Worm (Caenorhabditis elegans) whole organism, L4 larva: ENCODE data around the gene srbc-78.
A peak's percentile ranks its signal among the peaks of the same experiment; 100 is the strongest.

Source experiments
- F44E2.7 ChIP-seq: fragments of 200-800 bp; sonication (Bioruptor generic); IDR thresholded peaks from 2 replicates; pipeline ENCODE4 v2.1.2; 2022; ENCODE audit warnings: missing genetic modification characterization, missing compliant biosample characterization
- F49E8.2 ChIP-seq: sonication (generic microtip); optimal IDR thresholded peaks from 2 replicates; lab custom pipeline; 2016; ENCODE audit warnings: missing compliant biosample characterization, mild to moderate bottlenecking, missing genetic modification characterization, borderline replicate concordance
- T20F7.1 ChIP-seq: fragments of 200-800 bp; sonication (Bioruptor generic); optimal IDR thresholded peaks from 2 replicates; lab custom pipeline; 2018; ENCODE audit warnings: mild to moderate bottlenecking, missing genetic modification characterization, missing compliant biosample characterization
- Y105C5A.15 ChIP-seq: fragments of 200-800 bp; sonication (Bioruptor generic); IDR thresholded peaks from 2 replicates; pipeline ENCODE4 v1.3.6; 2022; ENCODE audit warnings: missing genetic modification characterization, missing compliant biosample characterization
- ZK337.2 ChIP-seq: fragments of 200-800 bp; sonication (Bioruptor generic); IDR thresholded peaks from 2 replicates; pipeline ENCODE4 v1.3.6; 2022; ENCODE audit warnings: missing genetic modification reagents, missing genetic modification characterization, missing compliant biosample characterization
- aha-1 ChIP-seq: fragments of 150-350 bp; peaks from one replicate; lab custom pipeline; 2014; ENCODE audit warnings: missing biosample characterization, missing genetic modification characterization
- ceh-20 ChIP-seq: fragments of 200-800 bp; sonication (Bioruptor generic); IDR thresholded peaks from 2 replicates; pipeline ENCODE4 v1.3.6; 2022; ENCODE audit warnings: missing genetic modification reagents, missing genetic modification characterization, missing compliant biosample characterization
- ceh-28 ChIP-seq: fragments of 150-350 bp; optimal IDR thresholded peaks from 2 replicates; lab custom pipeline; 2014; ENCODE audit warnings: missing biosample characterization, missing genetic modification reagents, missing genetic modification characterization
- ces-1 ChIP-seq: fragments of 150-350 bp; sonication (generic microtip); optimal IDR thresholded peaks from 4 replicates; lab custom pipeline; 2014; ENCODE audit warnings: missing biosample characterization, missing genetic modification reagents, missing genetic modification characterization
- ctbp-1 ChIP-seq: fragments of 200-800 bp; sonication (Bioruptor generic); IDR thresholded peaks from 2 replicates; pipeline ENCODE4 v1.3.6; 2022; ENCODE audit warnings: missing genetic modification reagents, missing genetic modification characterization, missing compliant biosample characterization
- daf-19 ChIP-seq: fragments of 200-800 bp; sonication (Bioruptor generic); conservative IDR thresholded peaks from 2 replicates; pipeline ENCODE4 v1.3.6; 2022; ENCODE audit warnings: missing genetic modification characterization, missing compliant biosample characterization
- dmd-6 ChIP-seq: fragments of 200-800 bp; sonication (Bioruptor generic); IDR thresholded peaks from 2 replicates; pipeline ENCODE4 v1.3.6; 2022; ENCODE audit warnings: missing genetic modification reagents, missing genetic modification characterization, missing compliant biosample characterization
- dmd-9 ChIP-seq: fragments of 200-800 bp; sonication (Bioruptor generic); IDR thresholded peaks from 2 replicates; pipeline ENCODE4 v1.3.6; 2022; ENCODE audit warnings: missing genetic modification reagents, missing genetic modification characterization, missing compliant biosample characterization
- dve-1 ChIP-seq: sonication (generic microtip); optimal IDR thresholded peaks from 2 replicates; lab custom pipeline; 2017; ENCODE audit warnings: antibody characterized with exemption, mild to moderate bottlenecking, missing genetic modification characterization, missing compliant biosample characterization; ENCODE audit not compliant: insufficient read depth
- egl-43 ChIP-seq: fragments of 200-800 bp; sonication (Bioruptor generic); IDR thresholded peaks from 2 replicates; pipeline ENCODE4 v1.3.6; 2022; ENCODE audit warnings: missing genetic modification reagents, missing genetic modification characterization, missing compliant biosample characterization
- fos-1 ChIP-seq: fragments of 150-350 bp; optimal IDR thresholded peaks from 2 replicates; lab custom pipeline; 2014; ENCODE audit warnings: missing biosample characterization, missing genetic modification characterization
- gei-8 ChIP-seq: fragments of 200-800 bp; sonication (Bioruptor generic); optimal IDR thresholded peaks from 2 replicates; lab custom pipeline; 2018; ENCODE audit warnings: mild to moderate bottlenecking, missing genetic modification characterization, missing compliant biosample characterization
- hlh-11 ChIP-seq: fragments of 200-800 bp; sonication (Bioruptor generic); optimal IDR thresholded peaks from 2 replicates; lab custom pipeline; 2018; ENCODE audit warnings: mild to moderate bottlenecking, missing genetic modification characterization, missing compliant biosample characterization
- hlh-30 ChIP-seq: sonication (generic microtip); optimal IDR thresholded peaks from 2 replicates; lab custom pipeline; 2017; ENCODE audit warnings: antibody characterized with exemption, mild to moderate bottlenecking, missing genetic modification characterization, missing compliant biosample characterization; ENCODE audit not compliant: insufficient read depth
- hmg-1.1 ChIP-seq: fragments of 200-800 bp; sonication (Bioruptor generic); IDR thresholded peaks from 2 replicates; pipeline ENCODE4 v1.3.6; 2022; ENCODE audit warnings: missing genetic modification reagents, missing genetic modification characterization, missing compliant biosample characterization
- lin-15B ChIP-seq: fragments of 150-350 bp; sonication (generic microtip); optimal IDR thresholded peaks from 3 replicates; lab custom pipeline; 2014; ENCODE audit warnings: missing biosample characterization, missing genetic modification characterization
- lin-29 ChIP-seq: fragments of 200-800 bp; sonication (Bioruptor generic); IDR thresholded peaks from 2 replicates; pipeline ENCODE4 v1.3.6; 2022; ENCODE audit warnings: missing genetic modification reagents, missing genetic modification characterization, missing compliant biosample characterization
- madf-5 ChIP-seq, 2 experiments: fragments of 200-800 bp; sonication (Bioruptor generic); IDR thresholded peaks; 2 replicates each; pipeline ENCODE4 v1.3.6; 2022; ENCODE audit warnings: missing compliant biosample characterization in 2 of 2, missing genetic modification characterization in 2 of 2
- nhr-111 ChIP-seq: fragments of 200-800 bp; sonication (Bioruptor generic); optimal IDR thresholded peaks from 2 replicates; lab custom pipeline; 2018; ENCODE audit warnings: mild to moderate bottlenecking, missing genetic modification characterization, missing compliant biosample characterization
- nhr-48 ChIP-seq: sonication (generic microtip); optimal IDR thresholded peaks from 2 replicates; lab custom pipeline; 2016; ENCODE audit warnings: mild to moderate bottlenecking, missing genetic modification characterization, missing compliant biosample characterization
- nhr-76 ChIP-seq: fragments of 150-350 bp; optimal IDR thresholded peaks from 2 replicates; lab custom pipeline; 2014; ENCODE audit warnings: missing biosample characterization, missing genetic modification characterization
- pha-4 ChIP-seq, 2 experiments: fragments of 150-350 bp in 1 of 2; fragments of 200-800 bp in 1 of 2; sonication (Bioruptor generic) in 1 of 2; IDR thresholded peaks in 1 of 2; optimal IDR thresholded peaks in 1 of 2; 2 replicates each; pipeline versions ENCODE4 v1.3.6 to Lab custom; 2014 to 2022; ENCODE audit warnings: missing genetic modification characterization in 2 of 2, missing genetic modification reagents in 2 of 2, missing biosample characterization in 1 of 2, missing compliant biosample characterization in 1 of 2
- pqm-1 ChIP-seq: sonication (generic microtip); optimal IDR thresholded peaks from 2 replicates; lab custom pipeline; 2017; ENCODE audit warnings: missing biosample characterization, missing genetic modification characterization
- skn-1 ChIP-seq: fragments of 150-350 bp; optimal IDR thresholded peaks from 2 replicates; lab custom pipeline; 2014; ENCODE audit warnings: missing biosample characterization, missing genetic modification characterization
- snpc-4 ChIP-seq: fragments of 150-350 bp; optimal IDR thresholded peaks from 2 replicates; lab custom pipeline; 2014; ENCODE audit warnings: missing biosample characterization, missing genetic modification characterization
- spr-3 ChIP-seq: fragments of 200-800 bp; sonication (Bioruptor generic); optimal IDR thresholded peaks from 2 replicates; lab custom pipeline; 2018; ENCODE audit warnings: mild to moderate bottlenecking, missing genetic modification characterization, missing compliant biosample characterization
- zfp-3 ChIP-seq: fragments of 200-800 bp; sonication (Bioruptor generic); conservative IDR thresholded peaks from 2 replicates; pipeline ENCODE4 v1.3.6; 2022; ENCODE audit warnings: missing genetic modification reagents, missing genetic modification characterization, missing compliant biosample characterization
- zip-11 ChIP-seq: fragments of 200-800 bp; sonication (Bioruptor generic); IDR thresholded peaks from 2 replicates; pipeline ENCODE4 v1.3.6; 2022; ENCODE audit warnings: missing genetic modification characterization, missing compliant biosample characterization
- zip-2 ChIP-seq: fragments of 150-350 bp; optimal IDR thresholded peaks from 2 replicates; lab custom pipeline; 2014; ENCODE audit warnings: missing biosample characterization, missing genetic modification characterization
- ztf-11 ChIP-seq: fragments of 150-350 bp; optimal IDR thresholded peaks from 2 replicates; lab custom pipeline; 2014; ENCODE audit warnings: missing biosample characterization, missing genetic modification characterization

Gene srbc-78

DNA sequence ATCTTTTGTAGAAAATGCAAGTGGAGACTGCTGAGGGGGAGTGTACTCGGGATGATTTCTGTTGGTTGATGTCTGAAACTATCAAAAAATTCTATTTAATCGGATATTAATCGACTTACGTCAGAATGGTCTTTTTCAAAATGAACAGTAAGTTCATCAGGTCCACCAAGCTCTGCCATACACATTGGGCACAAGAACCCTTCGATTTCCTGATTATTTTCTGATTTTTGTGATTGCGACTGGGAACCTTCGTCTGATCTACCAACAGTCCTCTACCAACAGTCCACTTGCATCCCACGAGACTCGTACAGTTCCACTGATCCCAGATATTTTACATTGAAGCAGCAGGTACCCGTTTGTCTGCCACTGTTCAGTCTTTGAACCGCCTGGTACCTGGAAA lies 14.0 kb downstream of the srbc-78 start:
- TF ChIP-seq daf-19 (no peak), F44E2.7 (GFP tag; lab: Robert Waterston, UW) (0 out of 2 replicates have a peak, but pooled peaks have one; percentile 43), gei-8 (GFP tag; lab: Kevin White, UChicago) (no peak), spr-3 (no peak), aha-1 (peak; percentile 92), egl-43 (GFP tag; lab: Robert Waterston, UW) (no peak)

DNA sequence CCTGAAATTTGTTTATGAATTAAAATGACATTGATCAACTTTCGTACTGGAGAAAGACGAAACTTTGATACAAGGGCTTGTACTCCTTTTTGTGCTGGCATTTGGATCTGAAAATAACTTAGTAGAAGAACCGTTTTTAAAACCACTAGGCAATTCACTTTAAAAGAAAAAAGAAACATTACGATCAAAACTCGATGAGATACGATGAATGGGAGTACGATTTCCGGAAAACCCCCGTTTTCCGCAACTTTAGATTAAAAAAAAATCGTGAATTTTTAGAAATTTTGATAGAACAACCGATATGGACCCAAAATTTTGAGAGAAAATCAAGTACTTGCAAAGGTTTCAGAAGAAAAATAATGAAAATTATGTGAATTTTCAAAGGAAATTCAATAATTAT lies 18.6 kb downstream of the srbc-78 start, which contains the start of gene B0250.8:
TSS of gene B0250.8 (minus strand) at position 101 of the 400 bp plus-strand sequence.
- TF ChIP-seq zip-11 (GFP tag; lab: Robert Waterston, UW): no peak
- no peak for TF ChIP-seq egl-43 (GFP tag; lab: Robert Waterston, UW)
- TF ChIP-seq nhr-76 (tag; lab: Kevin White, UChicago): no peak
- no peak for TF ChIP-seq dve-1

DNA sequence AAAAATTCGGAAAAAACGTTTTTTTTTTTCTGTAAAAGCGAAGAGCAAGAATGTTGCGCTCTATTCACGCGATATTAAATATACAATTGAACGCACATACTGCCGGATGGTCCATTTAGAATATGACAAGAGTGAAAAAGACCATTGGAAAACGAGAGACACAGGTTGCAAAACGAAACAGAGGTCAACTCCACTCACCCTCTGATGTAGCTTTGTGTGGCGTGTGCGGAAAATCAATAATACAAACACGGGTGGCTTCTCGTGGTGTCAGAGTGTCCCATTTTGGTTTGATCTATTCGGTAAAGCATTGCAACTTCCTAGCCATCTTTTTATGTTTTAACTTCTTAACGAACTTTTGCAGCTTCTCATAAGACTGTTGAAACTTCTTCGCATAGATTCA lies 24.2 kb downstream of the srbc-78 start:
- TF ChIP-seq hlh-30 (tag; lab: Kevin White, UChicago): peak; percentile 49
- TF ChIP-seq egl-43 (GFP tag; lab: Robert Waterston, UW): no peak

DNA sequence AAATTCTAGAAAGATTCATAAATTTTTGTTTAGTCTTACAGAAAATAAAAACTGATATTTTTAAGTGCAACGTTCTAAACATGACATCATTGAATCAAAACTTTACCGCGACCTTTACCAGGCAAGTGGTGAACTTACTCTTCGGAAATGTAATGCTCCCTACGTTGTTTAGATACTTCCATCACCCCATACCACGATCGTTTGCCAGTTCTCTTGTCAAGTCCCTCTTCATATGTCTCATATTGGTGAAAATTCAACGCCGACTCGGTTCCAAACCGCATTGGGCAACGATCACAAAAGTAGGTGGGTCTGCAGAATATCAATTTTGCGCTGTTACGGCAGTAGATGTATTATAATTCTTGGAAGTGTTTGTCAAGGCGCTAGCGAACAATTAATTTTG lies 28.2 kb downstream of the srbc-78 start, which contains the start of gene B0250.18:
TSS of gene B0250.18 (minus strand) at position 101 of the 400 bp plus-strand sequence.
- TF ChIP-seq Y105C5A.15 (GFP tag; lab: Robert Waterston, UW): no peak
- peak; percentile 9 for TF ChIP-seq aha-1
- TF ChIP-seq madf-5 (GFP tag; IDR thresholded peaks at IDR 0.05; lab: Robert Waterston, UW): no peak

DNA sequence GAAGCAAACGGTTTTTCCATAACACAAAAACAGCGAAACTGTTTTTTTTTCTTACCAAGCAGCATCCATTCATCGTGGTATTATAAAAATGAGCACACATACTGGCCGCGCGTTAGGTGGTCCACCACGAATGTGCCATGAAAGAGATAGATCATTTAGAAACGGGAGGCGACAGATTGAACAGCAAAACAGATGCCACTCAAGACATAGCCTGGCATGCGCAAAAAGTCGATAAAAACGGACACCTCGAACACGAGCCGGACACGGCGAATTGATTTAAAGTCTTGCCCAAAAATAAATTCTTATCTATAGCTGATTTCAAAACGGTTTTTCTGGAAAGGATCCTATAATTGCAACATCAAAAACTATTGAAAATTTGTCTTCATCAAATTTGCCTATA lies 31.8 kb downstream of the srbc-78 start:
- TF ChIP-seq aha-1: peak; percentile 97
- peak; percentile 41 for TF ChIP-seq hlh-30 (tag; lab: Kevin White, UChicago)
- TF ChIP-seq zip-2 (tag; lab: Kevin White, UChicago): no peak
- TF ChIP-seq spr-3: no peak

DNA sequence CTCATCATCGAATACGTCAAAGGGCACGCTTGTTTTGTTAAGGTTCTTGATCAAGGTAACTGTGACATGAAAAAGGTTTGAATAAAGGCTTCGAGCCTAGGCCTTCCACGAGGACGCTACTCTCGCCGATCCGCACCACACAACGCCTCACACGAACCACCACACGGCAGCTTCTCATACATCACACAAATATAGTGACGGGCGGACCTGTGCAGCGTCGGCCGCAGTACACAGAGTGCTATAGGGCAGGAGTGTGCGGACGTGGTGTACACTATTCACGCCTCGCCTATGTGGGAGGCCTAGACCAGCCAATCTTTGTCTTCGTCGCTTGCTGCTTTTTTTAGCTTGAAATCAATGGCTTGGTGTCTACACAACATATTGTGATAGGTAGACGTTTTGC lies 33.4 kb downstream of the srbc-78 start:
- no peak for TF ChIP-seq nhr-111
- TF ChIP-seq snpc-4 (tag; lab: Kevin White, UChicago): peak; percentile 84

DNA sequence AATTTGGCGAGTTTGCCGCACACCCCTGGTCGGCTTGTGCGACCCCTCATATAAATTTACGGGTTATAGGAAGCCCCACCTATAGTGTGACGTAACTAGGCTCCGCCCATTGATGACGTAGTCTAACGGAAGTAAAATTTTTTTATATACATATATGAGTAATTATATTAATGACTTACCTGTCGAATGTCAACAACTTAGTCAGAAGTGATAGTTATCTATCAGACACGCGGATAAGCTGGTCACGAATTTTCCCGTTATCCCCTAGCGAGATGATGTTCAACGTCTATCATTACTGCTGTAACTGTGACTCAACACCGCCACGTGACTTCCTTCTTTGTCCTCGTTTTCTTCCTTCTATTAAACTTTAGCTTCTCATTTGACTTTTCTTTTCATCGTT lies 35.2 kb downstream of the srbc-78 start, which contains the start of gene srd-70:
TSS of gene srd-70 (plus strand) at position 301 of the 400 bp plus-strand sequence.
- TF ChIP-seq ctbp-1 (GFP tag; lab: Robert Waterston, UW) (no peak), lin-15B (tag; lab: Kevin White, UChicago) (no peak), nhr-48 (tag; lab: Kevin White, UChicago) (no peak), fos-1 (no peak), ceh-28 (no peak), pha-4 (GFP tag; IDR thresholded peaks at IDR 0.05; lab: Robert Waterston, UW) (no peak), pha-4 (tag; optimal IDR thresholded peaks at IDR 0.05; lab: Kevin White, UChicago) (no peak), dmd-6 (GFP tag; lab: Robert Waterston, UW) (no peak), hmg-1.1 (GFP tag; lab: Robert Waterston, UW) (no peak), lin-29 (GFP tag; lab: Robert Waterston, UW) (no peak), ces-1 (GFP tag; lab: Kevin White, UChicago) (no peak), dmd-9 (GFP tag; lab: Robert Waterston, UW) (no peak), ZK337.2 (no peak), F49E8.2 (no peak), pqm-1 (tag; lab: Kevin White, UChicago) (no peak), zfp-3 (GFP tag; lab: Robert Waterston, UW) (no peak), ceh-20 (GFP tag; lab: Robert Waterston, UW) (no peak), T20F7.1 (GFP tag; lab: Kevin White, UChicago) (no peak), skn-1 (tag; lab: Kevin White, UChicago) (no peak), ztf-11 (tag; lab: Kevin White, UChicago) (no peak), hlh-11 (tag; lab: Kevin White, UChicago) (no peak)
